Worm (Caenorhabditis elegans) whole organism, L4 larva: ENCODE data around the gene F19B10.5.
A peak's percentile ranks its signal among the peaks of the same experiment; 100 is the strongest.

Experiments used
- D1046.2 ChIP-seq: fragments of 200-800 bp; sonication (Bioruptor generic); IDR thresholded peaks from 2 replicates; pipeline ENCODE4 v1.3.6; 2022; ENCODE audit warnings: missing genetic modification characterization, missing compliant biosample characterization
- F44E2.7 ChIP-seq: fragments of 200-800 bp; sonication (Bioruptor generic); IDR thresholded peaks from 2 replicates; pipeline ENCODE4 v2.1.2; 2022; ENCODE audit warnings: missing genetic modification characterization, missing compliant biosample characterization
- Y48G9A.11 ChIP-seq: fragments of 200-800 bp; sonication (Bioruptor generic); IDR thresholded peaks from 2 replicates; pipeline ENCODE4 v1.3.6; 2022; ENCODE audit warnings: missing genetic modification reagents, missing genetic modification characterization, missing compliant biosample characterization
- ZK337.2 ChIP-seq: fragments of 200-800 bp; sonication (Bioruptor generic); IDR thresholded peaks from 2 replicates; pipeline ENCODE4 v1.3.6; 2022; ENCODE audit warnings: missing genetic modification reagents, missing genetic modification characterization, missing compliant biosample characterization
- ZK546.5 ChIP-seq, 2 experiments: sonication (generic microtip); optimal IDR thresholded peaks; 2 replicates each; lab custom pipeline; 2017; ENCODE audit warnings: missing biosample characterization in 2 of 2, missing genetic modification characterization in 2 of 2
- ama-1 ChIP-seq: fragments of 150-350 bp; optimal IDR thresholded peaks from 2 replicates; lab custom pipeline; 2014; ENCODE audit warnings: inconsistent platforms, mixed read lengths
- ceh-62 ChIP-seq: sonication (generic microtip); optimal IDR thresholded peaks from 2 replicates; lab custom pipeline; 2017; ENCODE audit warnings: missing biosample characterization, missing genetic modification characterization
- ceh-82 ChIP-seq: sonication (generic microtip); optimal IDR thresholded peaks from 2 replicates; lab custom pipeline; 2017; ENCODE audit warnings: missing biosample characterization, missing genetic modification characterization
- ces-1 ChIP-seq: fragments of 150-350 bp; sonication (generic microtip); optimal IDR thresholded peaks from 4 replicates; lab custom pipeline; 2014; ENCODE audit warnings: missing biosample characterization, missing genetic modification reagents, missing genetic modification characterization
- cey-2 ChIP-seq: sonication (generic microtip); optimal IDR thresholded peaks from 3 replicates; lab custom pipeline; 2017; ENCODE audit warnings: missing genetic modification characterization, mild to moderate bottlenecking, missing compliant biosample characterization, antibody characterized with exemption, borderline replicate concordance; ENCODE audit not compliant: insufficient read depth
- daf-12 ChIP-seq: fragments of 150-350 bp; optimal IDR thresholded peaks from 2 replicates; lab custom pipeline; 2014; ENCODE audit warnings: missing biosample characterization, missing genetic modification reagents, missing genetic modification characterization
- daf-16 ChIP-seq, 3 experiments: sonication (generic microtip); optimal IDR thresholded peaks; 2 replicates each; lab custom pipeline; 2016 to 2017; ENCODE audit warnings: missing genetic modification characterization in 3 of 3, missing genetic modification reagents in 3 of 3, mild to moderate bottlenecking in 2 of 3, missing compliant biosample characterization in 2 of 3, missing biosample characterization in 1 of 3, moderate library complexity in 1 of 3
- daf-19 ChIP-seq: fragments of 200-800 bp; sonication (Bioruptor generic); conservative IDR thresholded peaks from 2 replicates; pipeline ENCODE4 v1.3.6; 2022; ENCODE audit warnings: missing genetic modification characterization, missing compliant biosample characterization
- dmd-6 ChIP-seq: fragments of 200-800 bp; sonication (Bioruptor generic); IDR thresholded peaks from 2 replicates; pipeline ENCODE4 v1.3.6; 2022; ENCODE audit warnings: missing genetic modification reagents, missing genetic modification characterization, missing compliant biosample characterization
- dmd-8 ChIP-seq: fragments of 200-800 bp; sonication (Bioruptor generic); IDR thresholded peaks from 2 replicates; pipeline ENCODE4 v1.3.6; 2022; ENCODE audit warnings: missing genetic modification characterization, missing compliant biosample characterization
- dpl-1 ChIP-seq: fragments of 150-350 bp; optimal IDR thresholded peaks from 2 replicates; lab custom pipeline; 2014; ENCODE audit warnings: missing biosample characterization, missing genetic modification reagents, missing genetic modification characterization
- duxl-1 ChIP-seq: sonication (generic microtip); optimal IDR thresholded peaks from 2 replicates; lab custom pipeline; 2016; ENCODE audit warnings: mild to moderate bottlenecking, missing genetic modification characterization, moderate library complexity, missing compliant biosample characterization; ENCODE audit not compliant: poor library complexity
- egl-27 ChIP-seq: sonication (generic microtip); optimal IDR thresholded peaks from 3 replicates; lab custom pipeline; 2017; ENCODE audit warnings: missing biosample characterization, missing genetic modification reagents, missing genetic modification characterization
- fkh-10 ChIP-seq: fragments of 150-350 bp; optimal IDR thresholded peaks from 2 replicates; lab custom pipeline; 2014; ENCODE audit warnings: missing biosample characterization, missing genetic modification reagents, missing genetic modification characterization
- fos-1 ChIP-seq: fragments of 150-350 bp; optimal IDR thresholded peaks from 2 replicates; lab custom pipeline; 2014; ENCODE audit warnings: missing biosample characterization, missing genetic modification characterization
- hmg-1.1 ChIP-seq: fragments of 200-800 bp; sonication (Bioruptor generic); IDR thresholded peaks from 2 replicates; pipeline ENCODE4 v1.3.6; 2022; ENCODE audit warnings: missing genetic modification reagents, missing genetic modification characterization, missing compliant biosample characterization
- lin-13 ChIP-seq: fragments of 150-350 bp; optimal IDR thresholded peaks from 2 replicates; lab custom pipeline; 2014; ENCODE audit warnings: missing biosample characterization, missing genetic modification reagents, missing genetic modification characterization
- lin-38 ChIP-seq: fragments of 200-800 bp; sonication (Bioruptor generic); IDR thresholded peaks from 2 replicates; pipeline ENCODE4 v1.3.6; 2022; ENCODE audit warnings: missing genetic modification reagents, missing genetic modification characterization, missing compliant biosample characterization
- lin-39 ChIP-seq: fragments of 150-350 bp; optimal IDR thresholded peaks from 2 replicates; lab custom pipeline; 2014; ENCODE audit warnings: missing biosample characterization, missing genetic modification reagents, missing genetic modification characterization
- lir-3 ChIP-seq: sonication (generic microtip); optimal IDR thresholded peaks from 2 replicates; lab custom pipeline; 2016; ENCODE audit warnings: mild to moderate bottlenecking, missing genetic modification characterization, missing compliant biosample characterization
- lsy-2 ChIP-seq, 2 experiments: fragments of 150-350 bp in 1 of 2; sonication (generic microtip) in 1 of 2; optimal IDR thresholded peaks; 2 replicates each; lab custom pipeline; 2014 to 2017; ENCODE audit warnings: missing biosample characterization in 2 of 2, missing genetic modification characterization in 2 of 2
- madf-5 ChIP-seq, 2 experiments: fragments of 200-800 bp; sonication (Bioruptor generic); IDR thresholded peaks; 2 replicates each; pipeline ENCODE4 v1.3.6; 2022; ENCODE audit warnings: missing compliant biosample characterization in 2 of 2, missing genetic modification characterization in 2 of 2
- madf-9 ChIP-seq: fragments of 200-800 bp; sonication (Bioruptor generic); conservative IDR thresholded peaks from 2 replicates; pipeline ENCODE4 v1.3.6; 2022; ENCODE audit warnings: missing genetic modification reagents, missing genetic modification characterization, missing compliant biosample characterization
- mdl-1 ChIP-seq, 2 experiments: fragments of 150-350 bp in 1 of 2; sonication (generic microtip) in 1 of 2; optimal IDR thresholded peaks; 2 replicates each; lab custom pipeline; 2014 to 2017; ENCODE audit warnings: missing biosample characterization in 2 of 2, missing genetic modification characterization in 2 of 2
- mep-1 ChIP-seq: fragments of 150-350 bp; sonication (generic microtip); optimal IDR thresholded peaks from 3 replicates; lab custom pipeline; 2014; ENCODE audit warnings: missing biosample characterization, missing genetic modification characterization
- mes-2 ChIP-seq: sonication (generic microtip); optimal IDR thresholded peaks from 2 replicates; lab custom pipeline; 2016; ENCODE audit warnings: missing genotype, mild to moderate bottlenecking, missing genetic modification characterization, missing compliant biosample characterization; ENCODE audit not compliant: poor library complexity, severe bottlenecking
- mxl-3 ChIP-seq: fragments of 200-800 bp; sonication (Bioruptor generic); optimal IDR thresholded peaks from 2 replicates; lab custom pipeline; 2018; ENCODE audit warnings: mild to moderate bottlenecking, missing genetic modification characterization, missing compliant biosample characterization
- nhr-10 ChIP-seq: fragments of 150-350 bp; optimal IDR thresholded peaks from 2 replicates; lab custom pipeline; 2014; ENCODE audit warnings: missing biosample characterization, missing genetic modification characterization
- nhr-102 ChIP-seq: sonication (generic microtip); optimal IDR thresholded peaks from 2 replicates; lab custom pipeline; 2016; ENCODE audit warnings: mild to moderate bottlenecking, missing genetic modification characterization, moderate library complexity, missing compliant biosample characterization
- nhr-11 ChIP-seq: fragments of 150-350 bp; optimal IDR thresholded peaks from 2 replicates; lab custom pipeline; 2014; ENCODE audit warnings: missing biosample characterization, missing genetic modification characterization
- nhr-41 ChIP-seq: fragments of 200-800 bp; sonication (Bioruptor generic); IDR thresholded peaks from 2 replicates; pipeline ENCODE4 v1.3.6; 2022; ENCODE audit warnings: missing genetic modification reagents, missing genetic modification characterization, missing compliant biosample characterization
- nhr-42 ChIP-seq: fragments of 200-800 bp; sonication (Bioruptor generic); IDR thresholded peaks from 2 replicates; pipeline ENCODE4 v1.3.6; 2022; ENCODE audit warnings: missing genetic modification characterization, missing compliant biosample characterization
- nhr-6 ChIP-seq: fragments of 150-350 bp; optimal IDR thresholded peaks from 2 replicates; lab custom pipeline; 2014; ENCODE audit warnings: missing biosample characterization, missing genetic modification characterization
- nhr-76 ChIP-seq: fragments of 150-350 bp; optimal IDR thresholded peaks from 2 replicates; lab custom pipeline; 2014; ENCODE audit warnings: missing biosample characterization, missing genetic modification characterization
- php-3 ChIP-seq: fragments of 200-800 bp; sonication (Bioruptor generic); IDR thresholded peaks from 2 replicates; pipeline ENCODE4 v1.3.6; 2022; ENCODE audit warnings: missing genetic modification reagents, missing genetic modification characterization, missing compliant biosample characterization
- rbr-2 ChIP-seq: sonication (generic microtip); optimal IDR thresholded peaks from 2 replicates; lab custom pipeline; 2016; ENCODE audit warnings: missing genotype, missing genetic modification characterization, missing compliant biosample characterization
- sdz-12 ChIP-seq: fragments of 200-800 bp; sonication (Bioruptor generic); optimal IDR thresholded peaks from 2 replicates; lab custom pipeline; 2018; ENCODE audit warnings: mild to moderate bottlenecking, missing genetic modification characterization, missing compliant biosample characterization
- skn-1 ChIP-seq: fragments of 150-350 bp; optimal IDR thresholded peaks from 2 replicates; lab custom pipeline; 2014; ENCODE audit warnings: missing biosample characterization, missing genetic modification characterization
- snpc-4 ChIP-seq: fragments of 150-350 bp; optimal IDR thresholded peaks from 2 replicates; lab custom pipeline; 2014; ENCODE audit warnings: missing biosample characterization, missing genetic modification characterization
- spr-3 ChIP-seq: fragments of 200-800 bp; sonication (Bioruptor generic); optimal IDR thresholded peaks from 2 replicates; lab custom pipeline; 2018; ENCODE audit warnings: mild to moderate bottlenecking, missing genetic modification characterization, missing compliant biosample characterization
- tag-97 ChIP-seq: fragments of 200-800 bp; sonication (Bioruptor generic); IDR thresholded peaks from 2 replicates; pipeline ENCODE4 v1.3.6; 2022; ENCODE audit warnings: missing genetic modification characterization, missing compliant biosample characterization
- tra-1 ChIP-seq: fragments of 200-800 bp; sonication (Bioruptor generic); IDR thresholded peaks from 2 replicates; pipeline ENCODE4 v1.3.6; 2022; ENCODE audit warnings: missing genetic modification reagents, missing genetic modification characterization, missing compliant biosample characterization
- unc-62 ChIP-seq, 3 experiments: fragments of 150-350 bp in 1 of 3; sonication (generic microtip); optimal IDR thresholded peaks in 2 of 3; peaks in 1 of 3; 1 replicate in 1 of 3; 2 replicates in 2 of 3; lab custom pipeline; 2014 to 2017; ENCODE audit warnings: missing biosample characterization in 3 of 3, missing genetic modification characterization in 3 of 3, missing genetic modification reagents in 3 of 3, missing genotype in 1 of 3
- zag-1 ChIP-seq: fragments of 150-350 bp; optimal IDR thresholded peaks from 2 replicates; lab custom pipeline; 2014; ENCODE audit warnings: missing biosample characterization, missing genetic modification characterization
- zfp-3 ChIP-seq: fragments of 200-800 bp; sonication (Bioruptor generic); conservative IDR thresholded peaks from 2 replicates; pipeline ENCODE4 v1.3.6; 2022; ENCODE audit warnings: missing genetic modification reagents, missing genetic modification characterization, missing compliant biosample characterization
- zip-2 ChIP-seq: fragments of 150-350 bp; optimal IDR thresholded peaks from 2 replicates; lab custom pipeline; 2014; ENCODE audit warnings: missing biosample characterization, missing genetic modification characterization
- ztf-7 ChIP-seq: fragments of 150-350 bp; optimal IDR thresholded peaks from 2 replicates; lab custom pipeline; 2014; ENCODE audit warnings: missing biosample characterization, missing genetic modification characterization

Gene F19B10.5

ce11 chrII:3682770-3683234, 27.3 kb downstream of the F19B10.5 start, which contains the start of gene F19B10.1:
TSS of gene F19B10.1 (plus strand) at chrII:3683184.
- TF ChIP-seq ama-1 (lab: Kevin White, UChicago) (no peak), mxl-3 (GFP tag; lab: Kevin White, UChicago) (peak; percentile 63), zfp-3 (GFP tag; lab: Robert Waterston, UW) (no peak), nhr-102 (tag; lab: Kevin White, UChicago) (no peak), ztf-7 (tag; lab: Kevin White, UChicago) (no peak), hmg-1.1 (GFP tag; lab: Robert Waterston, UW) (no peak), ZK546.5 (tag; optimal IDR thresholded peaks at IDR 0.05; lab: Kevin White, UChicago) (no peak), nhr-76 (tag; lab: Kevin White, UChicago) (no peak), madf-5 (GFP tag; IDR thresholded peaks at IDR 0.05; lab: Robert Waterston, UW) (no peak), nhr-10 (tag; lab: Kevin White, UChicago) (no peak), dmd-6 (peak; percentile 63), lin-13 (GFP tag; lab: Kevin White, UChicago) (peak; percentile 41), Y48G9A.11 (GFP tag; lab: Robert Waterston, UW) (no peak), nhr-6 (no peak), F44E2.7 (GFP tag; lab: Robert Waterston, UW) (no peak), cey-2 (tag; lab: Kevin White, UChicago) (no peak), ZK337.2 (GFP tag; lab: Robert Waterston, UW) (no peak), daf-16 (GFP tag; optimal IDR thresholded peaks at IDR 0.05; lab: Kevin White, UChicago) (no peak), daf-16 (tag; optimal IDR thresholded peaks at IDR 0.05; lab: Kevin White, UChicago) (no peak), fkh-10 (no peak), duxl-1 (tag; lab: Kevin White, UChicago) (peak; percentile 85), php-3 (no peak), tag-97 (GFP tag; lab: Robert Waterston, UW) (no peak), dmd-8 (no peak), nhr-11 (no peak), nhr-42 (no peak), egl-27 (tag; lab: Kevin White, UChicago) (no peak), lin-39 (tag; lab: Kevin White, UChicago) (no peak), zip-2 (no peak), D1046.2 (GFP tag; lab: Robert Waterston, UW) (no peak), mep-1 (tag; lab: Kevin White, UChicago) (no peak), ces-1 (GFP tag; lab: Kevin White, UChicago) (no peak), zag-1 (tag; lab: Kevin White, UChicago) (no peak), mes-2 (tag; lab: Kevin White, UChicago) (peak; percentile 86), lsy-2 (tag; optimal IDR thresholded peaks at IDR 0.05; lab: Kevin White, UChicago) (no peak), ceh-62 (no peak), skn-1 (tag; lab: Kevin White, UChicago) (no peak), ceh-82 (tag; lab: Kevin White, UChicago) (no peak), spr-3 (GFP tag; lab: Kevin White, UChicago) (no peak), snpc-4 (tag; lab: Kevin White, UChicago) (no peak), tra-1 (no peak), fos-1 (tag; lab: Kevin White, UChicago) (no peak), unc-62 (GFP tag; optimal IDR thresholded peaks at IDR 0.05 in 1 of 2; lab: Kevin White, UChicago) (peak in 1 of 2 experiments; percentile 79), unc-62 (tag; optimal IDR thresholded peaks at IDR 0.05; lab: Kevin White, UChicago) (no peak), daf-19 (no peak), sdz-12 (GFP tag; lab: Kevin White, UChicago) (no peak), lin-38 (GFP tag; lab: Robert Waterston, UW) (no peak), lir-3 (no peak), daf-12 (tag; lab: Kevin White, UChicago) (no peak), madf-9 (GFP tag; lab: Robert Waterston, UW) (no peak), mdl-1 (tag; optimal IDR thresholded peaks at IDR 0.05; lab: Kevin White, UChicago) (peak in 1 of 2 experiments; percentile 66), nhr-41 (no peak), dpl-1 (peak; percentile 93), rbr-2 (tag; lab: Kevin White, UChicago) (no peak)
